Worm (Caenorhabditis elegans): ENCODE measurements around the gene snr-3.

snr-3 gene

DNA sequence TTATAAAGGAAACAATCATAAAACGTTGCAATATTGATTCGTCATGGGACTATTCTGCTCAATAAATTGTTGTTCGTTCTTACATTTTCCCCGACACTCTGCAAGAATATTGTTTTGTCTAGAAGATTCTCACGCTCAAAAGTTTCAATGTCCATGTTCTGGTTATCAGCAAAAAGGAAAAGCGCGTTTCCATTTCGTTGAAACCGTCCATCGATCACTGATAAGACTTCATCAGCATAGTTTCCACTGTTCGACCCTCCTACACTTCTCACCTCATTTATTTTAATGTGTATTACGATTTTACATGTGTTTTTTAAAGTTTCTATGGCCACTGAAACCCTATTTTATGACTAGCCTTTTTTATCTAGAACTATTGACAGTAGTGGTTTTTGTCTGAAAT, 30.5 kb upstream of the snr-3 start:
- TF ChIP-seq tab-1 (GFP tag; IDR thresholded peaks at IDR 0.05) (no peak), cog-1 (tag; optimal IDR thresholded peaks at IDR 0.05) (no peak)

DNA sequence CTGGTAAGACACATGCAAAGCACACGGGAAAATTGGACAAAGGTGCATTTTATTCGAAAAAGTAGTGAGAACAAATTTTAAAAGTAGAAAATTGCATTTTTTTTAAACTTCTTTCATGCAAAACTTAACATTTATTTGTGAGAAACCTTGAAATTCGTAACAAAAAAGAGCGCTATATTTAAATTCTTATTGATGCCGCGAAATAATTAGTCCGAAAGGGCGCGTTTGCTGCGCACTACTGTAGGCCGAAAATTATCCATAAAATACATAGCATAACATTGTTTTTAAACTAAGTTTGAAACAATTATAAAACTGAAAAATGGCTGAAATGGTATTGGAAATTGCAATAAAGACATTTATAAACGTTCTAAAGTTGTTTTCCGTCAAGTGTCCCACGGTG, 30.1 kb upstream of the snr-3 start:
- TF ChIP-seq flt-1 (GFP tag; IDR thresholded peaks at IDR 0.05) (no peak), ztf-29 (GFP tag; IDR thresholded peaks at IDR 0.05) (no peak), tab-1 (GFP tag; IDR thresholded peaks at IDR 0.05) (no peak), med-1 (GFP tag; optimal IDR thresholded peaks at IDR 0.05; ENCODE audit: insufficient read depth) (no peak), klf-2 (GFP tag; conservative IDR thresholded peaks at IDR 0.05) (no peak), cog-1 (tag; optimal IDR thresholded peaks at IDR 0.05) (no peak), T22C8.4 (GFP tag; IDR thresholded peaks at IDR 0.05) (no peak), ref-1 (GFP tag; conservative IDR thresholded peaks at IDR 0.05) (no peak), ztf-23 (GFP tag; IDR thresholded peaks at IDR 0.05) (no peak)

DNA sequence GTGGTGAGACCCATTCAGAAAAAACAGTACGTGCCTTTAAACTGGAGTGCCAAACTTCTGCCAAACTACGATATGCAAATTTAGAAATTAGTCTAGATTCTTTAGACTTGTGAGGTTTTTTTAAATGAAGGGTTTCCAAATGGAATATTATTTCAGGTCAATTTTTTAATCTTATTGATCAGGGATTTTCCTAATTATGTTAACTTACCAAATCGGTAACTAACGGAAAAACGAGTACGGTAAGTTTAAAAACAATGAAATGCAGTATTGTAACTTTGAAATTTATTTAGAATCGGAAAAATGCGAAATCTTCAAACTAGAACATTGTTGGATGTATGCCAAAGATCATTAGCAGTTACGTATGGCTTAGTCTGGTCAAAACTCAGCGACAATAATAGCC, 26.7 kb upstream of the snr-3 start, which contains the start of gene C56E6.7:
Gene C56E6.7 (plus strand): TSS at position 301 of the 400 bp plus-strand sequence.
- no peak for TF ChIP-seq flt-1 (GFP tag; IDR thresholded peaks at IDR 0.05)

DNA sequence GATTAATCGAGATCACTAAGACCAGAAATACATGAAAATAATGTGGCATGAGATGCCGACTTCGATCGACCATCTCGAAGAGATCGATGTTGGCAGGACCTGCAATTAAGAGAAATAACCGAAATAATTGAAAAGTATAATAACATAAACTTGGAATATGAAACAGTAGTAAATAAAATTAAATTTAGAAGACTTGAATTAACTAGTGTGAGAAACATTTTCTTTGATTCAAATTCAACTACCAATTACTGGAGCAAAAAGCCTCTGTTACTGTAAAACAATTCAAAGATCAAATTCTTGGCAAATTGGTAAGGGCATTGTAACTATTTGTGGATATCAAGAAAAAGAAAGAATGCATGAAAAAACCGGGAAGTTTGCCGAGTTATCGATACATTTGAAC, 24.4 kb upstream of the snr-3 start, which contains the start of gene R05G9R.1:
Gene R05G9R.1 (minus strand): TSS at position 101 of the 400 bp plus-strand sequence.
- TF ChIP-seq ztf-23 (GFP tag; IDR thresholded peaks at IDR 0.05) (no peak), T22C8.4 (GFP tag; IDR thresholded peaks at IDR 0.05) (no peak), flt-1 (GFP tag; IDR thresholded peaks at IDR 0.05) (no peak), ztf-29 (GFP tag; IDR thresholded peaks at IDR 0.05) (no peak), cog-1 (tag; optimal IDR thresholded peaks at IDR 0.05) (no peak), ref-1 (GFP tag; conservative IDR thresholded peaks at IDR 0.05) (no peak)

DNA sequence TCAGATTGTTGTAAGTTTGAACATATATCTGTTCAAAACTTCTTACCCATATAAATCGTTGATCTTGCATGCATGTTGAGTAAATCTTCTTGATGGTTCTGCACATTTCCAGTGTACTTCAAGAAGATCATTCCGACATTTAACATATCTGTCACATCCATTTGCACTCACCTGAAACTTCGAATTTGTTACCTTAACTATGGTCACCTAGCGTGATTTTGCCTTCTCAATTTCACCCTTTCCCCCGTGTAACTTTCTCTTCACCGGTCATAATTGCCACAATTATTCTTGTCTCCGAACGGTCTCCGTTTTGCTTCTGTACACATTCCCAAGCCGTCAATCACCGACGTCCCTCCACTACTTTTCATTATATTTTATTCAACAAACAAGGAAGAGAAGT, 23.8 kb upstream of the snr-3 start:
- TF ChIP-seq ztf-23 (GFP tag; IDR thresholded peaks at IDR 0.05) = no peak

DNA sequence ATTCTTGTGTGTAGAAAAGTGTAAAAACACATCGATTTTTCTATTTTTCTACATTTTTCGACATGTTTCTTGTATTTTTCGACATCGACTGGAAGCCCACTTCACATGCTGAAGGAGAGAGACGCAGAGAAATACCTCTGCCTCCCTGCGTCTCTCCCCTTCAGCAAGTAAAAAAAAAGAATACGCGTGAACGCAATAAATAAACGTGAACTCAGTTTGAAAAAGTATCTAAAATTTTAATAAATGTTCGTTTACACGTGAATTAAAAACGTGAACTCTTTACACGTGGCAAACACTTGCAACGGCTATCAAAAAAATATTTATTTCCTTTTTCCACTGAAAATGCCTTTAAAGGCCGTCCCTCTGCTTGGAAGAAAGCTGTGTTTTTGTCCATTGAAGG, 13.3 kb upstream of the snr-3 start, which contains the start of gene R05G9.1:
Gene R05G9.1 (plus strand): TSS at position 343 of the 400 bp plus-strand sequence.
- TF ChIP-seq ztf-23 (GFP tag; IDR thresholded peaks at IDR 0.05) (no peak), flt-1 (GFP tag; IDR thresholded peaks at IDR 0.05) (no peak), med-1 (GFP tag; optimal IDR thresholded peaks at IDR 0.05; ENCODE audit: insufficient read depth) (no peak), cog-1 (tag; optimal IDR thresholded peaks at IDR 0.05) (no peak), klf-2 (GFP tag; conservative IDR thresholded peaks at IDR 0.05) (no peak), ref-1 (GFP tag; conservative IDR thresholded peaks at IDR 0.05) (no peak), tab-1 (GFP tag; IDR thresholded peaks at IDR 0.05) (no peak), ztf-29 (GFP tag; IDR thresholded peaks at IDR 0.05) (no peak), T22C8.4 (GFP tag; IDR thresholded peaks at IDR 0.05) (no peak)

DNA sequence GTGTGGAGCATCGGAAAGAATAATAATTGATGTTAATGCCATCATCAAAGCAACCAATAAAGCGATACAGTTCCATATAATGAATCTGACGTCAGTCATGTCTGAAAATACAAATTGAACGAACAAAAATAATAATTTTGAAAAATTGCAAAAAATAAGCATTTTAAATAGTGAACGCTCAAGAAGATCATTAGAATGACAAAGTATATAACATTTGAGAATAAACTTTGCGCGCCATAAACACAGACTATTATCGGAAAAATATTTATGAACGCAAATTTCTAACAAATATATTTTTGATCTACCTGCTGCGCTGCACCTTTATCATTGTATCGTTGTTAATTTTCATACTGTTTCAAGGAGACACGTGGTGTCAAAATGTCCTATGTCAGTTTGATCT, 11.9 kb upstream of the snr-3 start, which contains the start of gene R05G9.3:
Gene R05G9.3 (minus strand): TSS at position 101 of the 400 bp plus-strand sequence.
- TF ChIP-seq tab-1 (GFP tag; IDR thresholded peaks at IDR 0.05) (no peak), ztf-23 (GFP tag; IDR thresholded peaks at IDR 0.05) (no peak), ztf-29 (GFP tag; IDR thresholded peaks at IDR 0.05) (no peak), T22C8.4 (GFP tag; IDR thresholded peaks at IDR 0.05) (no peak)

DNA sequence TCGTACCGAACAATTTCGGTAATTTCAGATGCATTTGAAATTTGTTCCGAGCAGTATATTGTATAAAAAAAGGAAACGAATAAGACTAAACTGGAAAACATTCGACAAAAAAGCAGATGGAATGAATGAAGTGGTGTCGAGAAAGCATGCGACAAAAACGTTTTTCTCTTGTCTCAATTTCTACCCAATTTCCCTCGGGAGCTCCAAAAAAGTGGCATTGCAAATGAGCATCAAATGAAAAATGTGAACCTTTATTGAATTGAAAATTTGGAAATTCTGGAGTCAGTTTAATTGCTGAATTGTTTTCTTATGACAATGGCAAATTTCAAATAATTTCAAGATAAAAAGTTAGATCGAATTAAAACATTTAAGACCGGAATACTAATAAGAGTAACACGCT, 10.6 kb upstream of the snr-3 start, which contains the start of gene R05G9.5:
Gene R05G9.5 (minus strand): TSS at position 101 of the 400 bp plus-strand sequence.
- TF ChIP-seq T22C8.4 (GFP tag; IDR thresholded peaks at IDR 0.05) (no peak), cog-1 (tag; optimal IDR thresholded peaks at IDR 0.05) (no peak), klf-2 (GFP tag; conservative IDR thresholded peaks at IDR 0.05) (no peak), ztf-29 (GFP tag; IDR thresholded peaks at IDR 0.05) (no peak), tab-1 (GFP tag; IDR thresholded peaks at IDR 0.05) (no peak), flt-1 (GFP tag; IDR thresholded peaks at IDR 0.05) (no peak), ref-1 (GFP tag; conservative IDR thresholded peaks at IDR 0.05) (no peak), med-1 (GFP tag; optimal IDR thresholded peaks at IDR 0.05; ENCODE audit: insufficient read depth) (no peak), ztf-23 (GFP tag; IDR thresholded peaks at IDR 0.05) (no peak)

DNA sequence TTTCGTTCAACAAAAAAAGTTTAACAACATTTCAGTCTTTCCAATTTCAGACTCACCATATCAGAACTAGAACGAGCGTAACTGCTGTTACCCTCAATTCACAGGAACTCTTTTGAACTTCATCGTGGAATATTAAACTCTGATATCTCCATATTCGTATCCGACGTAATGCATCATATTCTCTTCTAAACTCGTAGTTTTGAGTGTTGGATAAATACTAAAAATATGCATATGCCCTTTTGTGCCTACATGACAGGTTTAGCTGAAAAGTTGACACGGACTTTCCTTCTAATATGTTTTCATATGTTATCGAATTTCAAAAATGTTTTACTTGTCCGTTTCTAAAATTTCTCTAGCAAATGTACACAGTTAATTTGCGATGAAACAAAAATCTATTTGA, 9.5 kb upstream of the snr-3 start, which contains the start of gene twk-49:
Gene twk-49 (minus strand): TSS at position 101 of the 400 bp plus-strand sequence.
- TF ChIP-seq tab-1 (GFP tag; IDR thresholded peaks at IDR 0.05) (no peak), klf-2 (GFP tag; conservative IDR thresholded peaks at IDR 0.05) (no peak), T22C8.4 (GFP tag; IDR thresholded peaks at IDR 0.05) (no peak), ztf-23 (GFP tag; IDR thresholded peaks at IDR 0.05) (no peak), cog-1 (tag; optimal IDR thresholded peaks at IDR 0.05) (no peak)

DNA sequence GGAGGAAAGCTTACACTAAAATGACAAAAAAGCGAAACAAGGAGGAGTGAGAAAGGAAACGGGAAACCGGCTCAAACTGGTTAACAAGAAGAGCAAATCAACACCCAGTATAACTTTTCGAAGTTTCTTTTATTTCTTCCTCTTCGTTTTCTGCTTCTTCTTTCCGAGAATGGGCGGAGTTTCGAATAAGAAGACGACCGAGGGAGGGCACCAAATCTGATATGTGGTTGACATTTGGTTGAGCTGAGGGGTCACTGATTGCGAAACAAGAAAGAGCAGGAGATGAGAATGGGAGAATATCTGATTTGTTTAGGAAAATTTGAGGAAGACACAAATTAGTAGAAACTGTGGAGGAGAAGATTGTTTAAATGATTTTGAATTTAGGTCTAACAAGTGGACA, 9.0 kb upstream of the snr-3 start:
- no peak for TF ChIP-seq klf-2 (GFP tag; conservative IDR thresholded peaks at IDR 0.05)
- no peak for TF ChIP-seq ztf-29 (GFP tag; IDR thresholded peaks at IDR 0.05)
- no peak for TF ChIP-seq tab-1 (GFP tag; IDR thresholded peaks at IDR 0.05)
- TF ChIP-seq med-1 (GFP tag; optimal IDR thresholded peaks at IDR 0.05; ENCODE audit: insufficient read depth) = no peak

DNA sequence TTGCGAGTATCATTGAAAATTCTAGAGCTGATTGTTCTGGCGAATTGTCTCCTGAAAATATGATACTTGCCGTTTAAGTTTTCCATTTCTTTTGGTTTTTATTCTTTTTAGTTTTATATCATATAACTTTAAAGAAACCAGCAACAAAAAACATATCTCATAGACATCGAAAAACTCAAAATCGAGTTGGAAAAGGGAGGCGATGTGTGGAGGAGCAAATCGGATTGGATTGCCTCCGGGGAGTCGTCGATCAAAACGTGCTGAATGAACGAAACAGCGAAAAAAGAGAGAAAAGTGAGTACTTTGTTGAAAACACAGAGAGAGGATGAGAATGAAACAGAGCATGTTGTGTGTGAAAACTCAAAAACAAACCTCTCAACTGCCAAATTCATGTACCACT, 7.6 kb upstream of the snr-3 start:
- TF ChIP-seq tab-1 (GFP tag; IDR thresholded peaks at IDR 0.05) (no peak), flt-1 (GFP tag; IDR thresholded peaks at IDR 0.05) (no peak)

DNA sequence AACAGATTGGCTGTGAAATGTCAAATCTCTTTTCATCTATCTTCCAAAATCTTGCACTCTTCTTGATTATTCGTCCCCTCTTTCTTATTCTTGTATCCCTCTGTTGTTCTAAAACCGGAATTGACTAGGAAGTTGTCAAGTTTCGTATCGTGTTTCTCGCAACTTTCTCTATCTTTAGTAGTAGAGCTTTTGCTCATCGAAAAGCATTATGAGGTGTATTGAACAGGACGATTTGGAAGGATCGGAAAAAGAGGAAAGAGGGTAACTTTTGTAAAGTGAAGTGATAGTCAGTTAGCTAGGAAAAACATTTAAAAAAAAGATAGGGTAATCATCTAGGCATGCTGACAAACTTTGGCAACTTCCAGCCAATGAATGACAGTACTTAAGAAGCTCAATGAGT, 6.9 kb upstream of the snr-3 start:
- TF ChIP-seq cog-1 (tag; optimal IDR thresholded peaks at IDR 0.05) (no peak), klf-2 (GFP tag; conservative IDR thresholded peaks at IDR 0.05) (no peak), flt-1 (GFP tag; IDR thresholded peaks at IDR 0.05) (no peak), ztf-29 (GFP tag; IDR thresholded peaks at IDR 0.05) (no peak), T22C8.4 (GFP tag; IDR thresholded peaks at IDR 0.05) (no peak), ztf-23 (GFP tag; IDR thresholded peaks at IDR 0.05) (no peak), ref-1 (GFP tag; conservative IDR thresholded peaks at IDR 0.05) (no peak), tab-1 (GFP tag; IDR thresholded peaks at IDR 0.05) (no peak), med-1 (GFP tag; optimal IDR thresholded peaks at IDR 0.05; ENCODE audit: insufficient read depth) (no peak)

All from whole organism, midembryonic.